Fruit fly (Drosophila melanogaster): ENCODE measurements around the gene CG1812.
A peak's percentile ranks its signal among the peaks of the same experiment; 100 is the strongest.

CG1812 gene

dm6 chrX:20510540-20510939 lies 804 bp upstream of the CG1812 start, which contains the start of gene RhoGAP19D (continued):
- TF ChIP-seq lov (optimal IDR thresholded peaks at IDR 0.05) (no peak), lov (GFP tag; IDR thresholded peaks at IDR 0.05) (no peak), tin (GFP tag; optimal IDR thresholded peaks at IDR 0.05) (peak; percentile 63), lola (GFP tag; optimal IDR thresholded peaks at IDR 0.05) (no peak), CG4820 (GFP tag; optimal IDR thresholded peaks at IDR 0.05) (peak; percentile 12), CG12071 (GFP tag; optimal IDR thresholded peaks at IDR 0.05) (peak; percentile 6), CG13296 (GFP tag; optimal IDR thresholded peaks at IDR 0.05) (no peak), CoRest (tag; optimal IDR thresholded peaks at IDR 0.05) (peak; percentile 28), Eip74EF (GFP tag; optimal IDR thresholded peaks at IDR 0.05) (no peak), al (GFP tag; IDR thresholded peaks at IDR 0.05) (peak; percentile 50), CG2129 (GFP tag; IDR thresholded peaks at IDR 0.05; ENCODE audit: partially characterized antibody) (peak; percentile 78), CG8765 (GFP tag; IDR thresholded peaks at IDR 0.05) (no peak), ems (GFP tag; optimal IDR thresholded peaks at IDR 0.05) (peak; percentile 51), lab (GFP tag; optimal IDR thresholded peaks at IDR 0.05) (peak; percentile 75), CG34376 (GFP tag; optimal IDR thresholded peaks at IDR 0.05) (peak; percentile 29), Ravus (GFP tag; IDR thresholded peaks at IDR 0.05) (no peak), Sox102F (GFP tag; optimal IDR thresholded peaks at IDR 0.05) (peak; percentile 4), odd (GFP tag; optimal IDR thresholded peaks at IDR 0.05) (no peak), ro (GFP tag; IDR thresholded peaks at IDR 0.05) (no peak), gt (GFP tag; IDR thresholded peaks at IDR 0.05) (no peak), HHEX (GFP tag; optimal IDR thresholded peaks at IDR 0.05) (no peak), Sox100B (GFP tag; optimal IDR thresholded peaks at IDR 0.05) (no peak), bcd (GFP tag; optimal IDR thresholded peaks at IDR 0.05) (peak; percentile 57), CG15269 (tag; optimal IDR thresholded peaks at IDR 0.05) (peak; percentile 25), CG6654 (GFP tag; optimal IDR thresholded peaks at IDR 0.05) (no peak), CG10366 (GFP tag; IDR thresholded peaks at IDR 0.05) (peak; percentile 38; the same call in 1 of the 2 replicates), CG7372 (GFP tag; IDR thresholded peaks at IDR 0.05) (no peak), dati (GFP tag; IDR thresholded peaks at IDR 0.05) (no peak), cato (GFP tag; optimal IDR thresholded peaks at IDR 0.05; ENCODE audit: borderline replicate concordance) (no peak), tgo (GFP tag; IDR thresholded peaks at IDR 0.05) (peak; percentile 39; the same call in 2 of the 3 replicates), CG10274 (GFP tag; optimal IDR thresholded peaks at IDR 0.05) (no peak), Oli (tag; optimal IDR thresholded peaks at IDR 0.05) (no peak), CG3281 (GFP tag; optimal IDR thresholded peaks at IDR 0.05) (no peak), Ets97D (GFP tag; optimal IDR thresholded peaks at IDR 0.05) (peak; percentile 86), h (optimal IDR thresholded peaks at IDR 0.05) (no peak), sens-2 (GFP tag; IDR thresholded peaks at IDR 0.05) (no peak), CG18011 (GFP tag; optimal IDR thresholded peaks at IDR 0.05) (peak; percentile 19), CG11085 (GFP tag; IDR thresholded peaks at IDR 0.05) (peak; percentile 73), Abd-B (GFP tag; optimal IDR thresholded peaks at IDR 0.05) (no peak), ssp (GFP tag; IDR thresholded peaks at IDR 0.05) (peak; percentile 59), vfl (GFP tag; optimal IDR thresholded peaks at IDR 0.05) (peak; percentile 66), p53 (GFP tag; optimal IDR thresholded peaks at IDR 0.05) (peak; percentile 67), D19B (GFP tag; optimal IDR thresholded peaks at IDR 0.05) (no peak), oc (tag; optimal IDR thresholded peaks at IDR 0.05) (no peak), Atf3 (GFP tag; optimal IDR thresholded peaks at IDR 0.05) (no peak), CG34422 (GFP tag; IDR thresholded peaks at IDR 0.05) (peak; percentile 38; the same call in 1 of the 3 replicates), Xrp1 (GFP tag; IDR thresholded peaks at IDR 0.05) (peak; percentile 53; the same call in 1 of the 2 replicates), CG42726 (GFP tag; IDR thresholded peaks at IDR 0.05; ENCODE audit: partially characterized antibody) (peak; percentile 98), Nf-YC (tag; optimal IDR thresholded peaks at IDR 0.05) (peak; percentile 19), fd102C (GFP tag; optimal IDR thresholded peaks at IDR 0.05) (no peak), br (optimal IDR thresholded peaks at IDR 0.05) (no peak), CG12155 (GFP tag; optimal IDR thresholded peaks at IDR 0.05) (peak; percentile 62)
